Fruit fly (Drosophila melanogaster): Measurements from ENCODE around the gene Oseg4.
A peak's percentile ranks its signal among the peaks of the same experiment; 100 is the strongest.

Oseg4 gene

DNA sequence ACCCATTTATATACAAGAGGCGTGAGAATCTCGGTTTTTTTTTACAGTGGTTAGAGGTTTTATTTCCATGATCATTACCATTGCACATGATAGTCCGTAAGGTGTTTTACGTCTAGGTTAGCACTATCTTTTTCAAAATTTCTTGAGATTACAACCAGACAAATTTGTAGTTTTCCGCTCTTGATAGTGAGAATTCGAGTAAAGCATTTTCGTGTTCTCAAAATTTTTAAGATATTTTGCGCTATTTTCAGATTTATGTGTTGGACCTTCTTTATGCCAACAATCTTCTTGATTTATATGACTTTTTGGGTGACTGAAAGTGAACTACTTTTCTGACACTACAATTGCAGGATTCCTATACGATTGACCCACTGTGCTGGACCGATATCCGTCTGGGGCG, 5.5 kb upstream of the Oseg4 start (continued):
- TF ChIP-seq Ssrp (tag; optimal IDR thresholded peaks at IDR 0.05) (peak; percentile 7), CG15269 (tag; optimal IDR thresholded peaks at IDR 0.05) (peak; percentile 13), CG6689 (GFP tag; IDR thresholded peaks at IDR 0.05) (0 out of 2 replicates have a peak, but pooled peaks have one; percentile 16), CG7839 (tag; optimal IDR thresholded peaks at IDR 0.05) (peak; percentile 13), Ada2b (GFP tag; IDR thresholded peaks at IDR 0.05) (0 out of 2 replicates have a peak, but pooled peaks have one; percentile 6), Xrp1 (GFP tag; IDR thresholded peaks at IDR 0.05) (0 out of 2 replicates have a peak, but pooled peaks have one; percentile 10), Sox102F (GFP tag; optimal IDR thresholded peaks at IDR 0.05) (peak; percentile 36), CG10462 (GFP tag; optimal IDR thresholded peaks at IDR 0.05) (no peak), CG7357 (GFP tag; IDR thresholded peaks at IDR 0.05) (0 out of 3 replicates have a peak, but pooled peaks have one; percentile 7), sisA (GFP tag; IDR thresholded peaks at IDR 0.05) (0 out of 2 replicates have a peak, but pooled peaks have one; percentile 15), nmo (GFP tag; optimal IDR thresholded peaks at IDR 0.05) (peak; percentile 18), dpn (GFP tag; optimal IDR thresholded peaks at IDR 0.05) (peak in 1 of 2 experiments; percentile 20), ind (GFP tag; optimal IDR thresholded peaks at IDR 0.05) (peak; percentile 23), ab (GFP tag; optimal IDR thresholded peaks at IDR 0.05) (no peak), slbo (GFP tag; IDR thresholded peaks at IDR 0.05) (0 out of 2 replicates have a peak, but pooled peaks have one; percentile 7), ttk (GFP tag; IDR thresholded peaks at IDR 0.05) (0 out of 2 replicates have a peak, but pooled peaks have one; percentile 11), gem (tag; optimal IDR thresholded peaks at IDR 0.05) (peak; percentile 47), CG2129 (GFP tag; IDR thresholded peaks at IDR 0.05; ENCODE audit: partially characterized antibody) (no peak), Lhr (GFP tag; optimal IDR thresholded peaks at IDR 0.05) (no peak), CG32532 (GFP tag; IDR thresholded peaks at IDR 0.05) (no peak), fd3F (GFP tag; optimal IDR thresholded peaks at IDR 0.05) (peak; percentile 14), CG8765 (GFP tag; IDR thresholded peaks at IDR 0.05) (no peak), Hr51 (GFP tag; optimal IDR thresholded peaks at IDR 0.05) (peak in 1 of 2 experiments; percentile 64), CG10366 (GFP tag; IDR thresholded peaks at IDR 0.05) (peak; percentile 26; the same call in 1 of the 2 replicates), esg (GFP tag; conservative IDR thresholded peaks at IDR 0.05) (0 out of 2 replicates have a peak, but pooled peaks have one; percentile 13), hkb (optimal IDR thresholded peaks at IDR 0.05) (no peak), hkb (GFP tag; IDR thresholded peaks at IDR 0.05) (0 out of 2 replicates have a peak, but pooled peaks have one; percentile 11), CG2678 (tag; optimal IDR thresholded peaks at IDR 0.05) (peak; percentile 13), CG3838 (GFP tag; optimal IDR thresholded peaks at IDR 0.05) (no peak), dmrt99B (tag; optimal IDR thresholded peaks at IDR 0.05) (peak; percentile 53), Rfx (GFP tag; IDR thresholded peaks at IDR 0.05) (0 out of 2 replicates have a peak, but pooled peaks have one; percentile 14), pan (optimal IDR thresholded peaks at IDR 0.05) (no peak), pan (GFP tag; optimal IDR thresholded peaks at IDR 0.05 in 1 of 2, IDR thresholded peaks at IDR 0.05 in 1 of 2) (peak in 1 of 2 experiments; percentile 45), grau (tag; optimal IDR thresholded peaks at IDR 0.05) (peak; percentile 9), Mrtf (GFP tag; IDR thresholded peaks at IDR 0.05) (0 out of 3 replicates have a peak, but pooled peaks have one; percentile 15)

DNA sequence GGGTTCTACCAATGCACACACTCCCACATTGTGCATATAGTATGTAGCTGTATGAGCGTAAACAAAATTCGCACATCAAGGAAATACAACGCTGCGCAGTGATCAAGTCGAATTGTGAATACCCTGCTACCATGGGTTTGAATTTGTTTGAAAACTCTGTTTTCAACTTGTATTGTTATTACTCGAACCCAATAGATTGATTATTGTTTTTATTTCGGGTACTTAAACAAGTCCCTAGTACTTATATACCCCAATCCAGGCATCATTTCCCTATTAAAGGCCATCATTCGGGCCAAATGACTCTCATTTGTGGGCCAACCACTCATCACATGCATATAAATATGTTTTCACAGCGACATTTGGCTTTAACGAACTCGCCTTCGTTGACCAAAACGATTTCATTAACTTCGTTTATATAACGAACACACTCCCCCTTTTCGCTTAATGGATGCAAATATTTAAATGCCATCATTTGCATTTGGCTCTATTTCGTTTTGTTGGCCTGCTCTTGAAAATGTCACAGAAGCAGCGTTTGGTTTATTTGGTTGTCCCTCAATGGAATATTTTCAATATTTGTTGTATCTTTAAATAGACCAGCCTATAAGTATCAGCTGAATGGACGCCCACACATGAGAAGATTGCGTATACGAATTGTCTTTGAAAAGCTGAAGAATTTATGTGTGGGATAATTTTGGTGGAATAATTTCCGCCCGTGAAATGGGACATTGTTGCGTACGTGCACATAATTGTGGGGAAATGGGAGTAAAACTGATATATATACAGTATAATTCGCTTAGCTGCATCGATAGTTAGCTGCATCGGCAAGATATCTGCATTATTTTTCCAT, 4.8 kb upstream of the Oseg4 start:
- TF ChIP-seq pho (GFP tag; optimal IDR thresholded peaks at IDR 0.05) (peak; percentile 40), mld (GFP tag; IDR thresholded peaks at IDR 0.05; ENCODE audit: partially characterized antibody) (no peak), exex (tag; optimal IDR thresholded peaks at IDR 0.05) (no peak), Fer2 (tag; optimal IDR thresholded peaks at IDR 0.05) (no peak), CG8944 (GFP tag; optimal IDR thresholded peaks at IDR 0.05) (peak; percentile 53), E2f2 (GFP tag; IDR thresholded peaks at IDR 0.05) (peak; percentile 62), Sry-δ (GFP tag; optimal IDR thresholded peaks at IDR 0.05) (no peak), zfh2 (GFP tag; optimal IDR thresholded peaks at IDR 0.05) (peak; percentile 64), dm (GFP tag; optimal IDR thresholded peaks at IDR 0.05) (peak; percentile 23), CG9437 (GFP tag; optimal IDR thresholded peaks at IDR 0.05) (peak; percentile 15), Usf (GFP tag; optimal IDR thresholded peaks at IDR 0.05) (peak; percentile 26), bbx (GFP tag; IDR thresholded peaks at IDR 0.05; ENCODE audit: partially characterized antibody) (no peak), CG12155 (GFP tag; optimal IDR thresholded peaks at IDR 0.05) (peak; percentile 56), CG3726 (GFP tag; IDR thresholded peaks at IDR 0.05) (peak; percentile 56; the same call in 1 of the 3 replicates), ranshi (GFP tag; IDR thresholded peaks at IDR 0.05) (0 out of 2 replicates have a peak, but pooled peaks have one; percentile 11)
